Worm (Caenorhabditis elegans) whole organism, L4 larva: Measurements from ENCODE around the gene cuc-1.

Source experiments
- F49E8.2 ChIP-seq: sonication (generic microtip); optimal IDR thresholded peaks from 2 replicates; lab custom pipeline; 2016; ENCODE audit warnings: missing compliant biosample characterization, mild to moderate bottlenecking, missing genetic modification characterization, borderline replicate concordance
- R02D3.7 ChIP-seq: fragments of 150-350 bp; sonication (generic microtip); optimal IDR thresholded peaks from 3 replicates; lab custom pipeline; 2014; ENCODE audit warnings: missing biosample characterization, missing genetic modification characterization
- T20F7.1 ChIP-seq: fragments of 200-800 bp; sonication (Bioruptor generic); optimal IDR thresholded peaks from 2 replicates; lab custom pipeline; 2018; ENCODE audit warnings: mild to moderate bottlenecking, missing genetic modification characterization, missing compliant biosample characterization
- T26A8.4 ChIP-seq: fragments of 200-800 bp; sonication (Bioruptor generic); IDR thresholded peaks from 2 replicates; pipeline ENCODE4 v1.3.6; 2022; ENCODE audit warnings: missing genetic modification characterization, missing compliant biosample characterization
- Y105C5A.15 ChIP-seq: fragments of 200-800 bp; sonication (Bioruptor generic); IDR thresholded peaks from 2 replicates; pipeline ENCODE4 v1.3.6; 2022; ENCODE audit warnings: missing genetic modification characterization, missing compliant biosample characterization
- Y48G9A.11 ChIP-seq: fragments of 200-800 bp; sonication (Bioruptor generic); IDR thresholded peaks from 2 replicates; pipeline ENCODE4 v1.3.6; 2022; ENCODE audit warnings: missing genetic modification reagents, missing genetic modification characterization, missing compliant biosample characterization
- aly-2 ChIP-seq: sonication (generic microtip); optimal IDR thresholded peaks from 2 replicates; lab custom pipeline; 2018; ENCODE audit warnings: missing biosample characterization, missing genetic modification characterization
- arid-1 ChIP-seq: fragments of 200-800 bp; sonication (Bioruptor generic); conservative IDR thresholded peaks from 2 replicates; pipeline ENCODE4 v1.3.6; 2022; ENCODE audit warnings: missing genetic modification reagents, missing genetic modification characterization, missing compliant biosample characterization
- attf-4 ChIP-seq: sonication (generic microtip); optimal IDR thresholded peaks from 3 replicates; lab custom pipeline; 2017; ENCODE audit warnings: missing biosample characterization, missing genetic modification characterization
- ceh-44 ChIP-seq: fragments of 200-800 bp; sonication (Bioruptor generic); IDR thresholded peaks from 2 replicates; pipeline ENCODE4 v1.3.6; 2022; ENCODE audit warnings: missing genetic modification reagents, missing genetic modification characterization, missing compliant biosample characterization
- ceh-62 ChIP-seq: sonication (generic microtip); optimal IDR thresholded peaks from 2 replicates; lab custom pipeline; 2017; ENCODE audit warnings: missing biosample characterization, missing genetic modification characterization
- ces-1 ChIP-seq: fragments of 150-350 bp; sonication (generic microtip); optimal IDR thresholded peaks from 4 replicates; lab custom pipeline; 2014; ENCODE audit warnings: missing biosample characterization, missing genetic modification reagents, missing genetic modification characterization
- cey-2 ChIP-seq: sonication (generic microtip); optimal IDR thresholded peaks from 3 replicates; lab custom pipeline; 2017; ENCODE audit warnings: missing genetic modification characterization, mild to moderate bottlenecking, missing compliant biosample characterization, antibody characterized with exemption, borderline replicate concordance; ENCODE audit not compliant: insufficient read depth
- ctbp-1 ChIP-seq: fragments of 200-800 bp; sonication (Bioruptor generic); IDR thresholded peaks from 2 replicates; pipeline ENCODE4 v1.3.6; 2022; ENCODE audit warnings: missing genetic modification reagents, missing genetic modification characterization, missing compliant biosample characterization
- daf-12 ChIP-seq: fragments of 150-350 bp; optimal IDR thresholded peaks from 2 replicates; lab custom pipeline; 2014; ENCODE audit warnings: missing biosample characterization, missing genetic modification reagents, missing genetic modification characterization
- dmd-6 ChIP-seq: fragments of 200-800 bp; sonication (Bioruptor generic); IDR thresholded peaks from 2 replicates; pipeline ENCODE4 v1.3.6; 2022; ENCODE audit warnings: missing genetic modification reagents, missing genetic modification characterization, missing compliant biosample characterization
- dmd-9 ChIP-seq: fragments of 200-800 bp; sonication (Bioruptor generic); IDR thresholded peaks from 2 replicates; pipeline ENCODE4 v1.3.6; 2022; ENCODE audit warnings: missing genetic modification reagents, missing genetic modification characterization, missing compliant biosample characterization
- egl-27 ChIP-seq: sonication (generic microtip); optimal IDR thresholded peaks from 3 replicates; lab custom pipeline; 2017; ENCODE audit warnings: missing biosample characterization, missing genetic modification reagents, missing genetic modification characterization
- egl-43 ChIP-seq: fragments of 200-800 bp; sonication (Bioruptor generic); IDR thresholded peaks from 2 replicates; pipeline ENCODE4 v1.3.6; 2022; ENCODE audit warnings: missing genetic modification reagents, missing genetic modification characterization, missing compliant biosample characterization
- fkh-10 ChIP-seq: fragments of 150-350 bp; optimal IDR thresholded peaks from 2 replicates; lab custom pipeline; 2014; ENCODE audit warnings: missing biosample characterization, missing genetic modification reagents, missing genetic modification characterization
- hif-1 ChIP-seq, 2 experiments: sonication (generic microtip); optimal IDR thresholded peaks; 2 replicates each; lab custom pipeline; 2016 to 2017; ENCODE audit warnings: missing compliant biosample characterization in 2 of 2, missing genetic modification characterization in 2 of 2, missing genetic modification reagents in 2 of 2, missing genotype in 2 of 2, mild to moderate bottlenecking in 1 of 2
- hlh-11 ChIP-seq: fragments of 200-800 bp; sonication (Bioruptor generic); optimal IDR thresholded peaks from 2 replicates; lab custom pipeline; 2018; ENCODE audit warnings: mild to moderate bottlenecking, missing genetic modification characterization, missing compliant biosample characterization
- hlh-30 ChIP-seq: sonication (generic microtip); optimal IDR thresholded peaks from 2 replicates; lab custom pipeline; 2017; ENCODE audit warnings: antibody characterized with exemption, mild to moderate bottlenecking, missing genetic modification characterization, missing compliant biosample characterization; ENCODE audit not compliant: insufficient read depth
- jun-1 ChIP-seq: fragments of 150-350 bp; optimal IDR thresholded peaks from 2 replicates; lab custom pipeline; 2014; ENCODE audit warnings: missing biosample characterization, missing genetic modification reagents, missing genetic modification characterization
- lin-1 ChIP-seq: fragments of 200-800 bp; sonication (Bioruptor generic); IDR thresholded peaks from 2 replicates; pipeline ENCODE4 v1.3.6; 2022; ENCODE audit warnings: missing genetic modification reagents, missing genetic modification characterization, missing compliant biosample characterization
- lin-13 ChIP-seq: fragments of 150-350 bp; optimal IDR thresholded peaks from 2 replicates; lab custom pipeline; 2014; ENCODE audit warnings: missing biosample characterization, missing genetic modification reagents, missing genetic modification characterization
- lin-29 ChIP-seq: fragments of 200-800 bp; sonication (Bioruptor generic); IDR thresholded peaks from 2 replicates; pipeline ENCODE4 v1.3.6; 2022; ENCODE audit warnings: missing genetic modification reagents, missing genetic modification characterization, missing compliant biosample characterization
- madf-5 ChIP-seq, 2 experiments: fragments of 200-800 bp; sonication (Bioruptor generic); IDR thresholded peaks; 2 replicates each; pipeline ENCODE4 v1.3.6; 2022; ENCODE audit warnings: missing compliant biosample characterization in 2 of 2, missing genetic modification characterization in 2 of 2
- madf-9 ChIP-seq: fragments of 200-800 bp; sonication (Bioruptor generic); conservative IDR thresholded peaks from 2 replicates; pipeline ENCODE4 v1.3.6; 2022; ENCODE audit warnings: missing genetic modification reagents, missing genetic modification characterization, missing compliant biosample characterization
- mdl-1 ChIP-seq, 2 experiments: fragments of 150-350 bp in 1 of 2; sonication (generic microtip) in 1 of 2; optimal IDR thresholded peaks; 2 replicates each; lab custom pipeline; 2014 to 2017; ENCODE audit warnings: missing biosample characterization in 2 of 2, missing genetic modification characterization in 2 of 2
- mxl-2 ChIP-seq: fragments of 200-800 bp; sonication (Bioruptor generic); conservative IDR thresholded peaks from 2 replicates; pipeline ENCODE4 v1.3.6; 2022; ENCODE audit warnings: missing genetic modification reagents, missing genetic modification characterization, missing compliant biosample characterization
- nhr-237 ChIP-seq: sonication (generic microtip); optimal IDR thresholded peaks from 2 replicates; lab custom pipeline; 2017; ENCODE audit warnings: missing biosample characterization, missing genetic modification characterization
- nhr-25 ChIP-seq: sonication (generic microtip); optimal IDR thresholded peaks from 2 replicates; lab custom pipeline; 2017; ENCODE audit warnings: missing genetic modification characterization, mild to moderate bottlenecking, missing compliant biosample characterization, antibody characterized with exemption, moderate library complexity, borderline replicate concordance; ENCODE audit not compliant: insufficient read depth
- nhr-48 ChIP-seq: sonication (generic microtip); optimal IDR thresholded peaks from 2 replicates; lab custom pipeline; 2016; ENCODE audit warnings: mild to moderate bottlenecking, missing genetic modification characterization, missing compliant biosample characterization
- nhr-76 ChIP-seq: fragments of 150-350 bp; optimal IDR thresholded peaks from 2 replicates; lab custom pipeline; 2014; ENCODE audit warnings: missing biosample characterization, missing genetic modification characterization
- nhr-77 ChIP-seq: fragments of 150-350 bp; optimal IDR thresholded peaks from 2 replicates; lab custom pipeline; 2014; ENCODE audit warnings: missing biosample characterization, missing genetic modification characterization
- pqm-1 ChIP-seq: sonication (generic microtip); optimal IDR thresholded peaks from 2 replicates; lab custom pipeline; 2017; ENCODE audit warnings: missing biosample characterization, missing genetic modification characterization
- saeg-2 ChIP-seq: fragments of 200-800 bp; sonication (Bioruptor generic); IDR thresholded peaks from 2 replicates; pipeline ENCODE4 v1.3.6; 2022; ENCODE audit warnings: missing genetic modification reagents, missing genetic modification characterization, missing compliant biosample characterization
- skn-1 ChIP-seq: fragments of 150-350 bp; optimal IDR thresholded peaks from 2 replicates; lab custom pipeline; 2014; ENCODE audit warnings: missing biosample characterization, missing genetic modification characterization
- snpc-1.2 ChIP-seq: fragments of 200-800 bp; sonication (Bioruptor generic); IDR thresholded peaks from 2 replicates; pipeline ENCODE4 v1.3.6; 2022; ENCODE audit warnings: missing genetic modification reagents, missing genetic modification characterization, missing compliant biosample characterization
- spr-1 ChIP-seq: sonication (generic microtip); optimal IDR thresholded peaks from 2 replicates; lab custom pipeline; 2016; ENCODE audit warnings: mild to moderate bottlenecking, missing genetic modification characterization, missing compliant biosample characterization
- spr-3 ChIP-seq: fragments of 200-800 bp; sonication (Bioruptor generic); optimal IDR thresholded peaks from 2 replicates; lab custom pipeline; 2018; ENCODE audit warnings: mild to moderate bottlenecking, missing genetic modification characterization, missing compliant biosample characterization
- tra-1 ChIP-seq: fragments of 200-800 bp; sonication (Bioruptor generic); IDR thresholded peaks from 2 replicates; pipeline ENCODE4 v1.3.6; 2022; ENCODE audit warnings: missing genetic modification reagents, missing genetic modification characterization, missing compliant biosample characterization
- unc-39 ChIP-seq: sonication (generic microtip); optimal IDR thresholded peaks from 2 replicates; lab custom pipeline; 2017; ENCODE audit warnings: missing biosample characterization, missing genetic modification characterization
- unc-62 ChIP-seq, 3 experiments: fragments of 150-350 bp in 1 of 3; sonication (generic microtip); optimal IDR thresholded peaks in 2 of 3; peaks in 1 of 3; 1 replicate in 1 of 3; 2 replicates in 2 of 3; lab custom pipeline; 2014 to 2017; ENCODE audit warnings: missing biosample characterization in 3 of 3, missing genetic modification characterization in 3 of 3, missing genetic modification reagents in 3 of 3, missing genotype in 1 of 3
- vab-7 ChIP-seq: fragments of 200-800 bp; sonication (Bioruptor generic); IDR thresholded peaks from 2 replicates; pipeline ENCODE4 v1.3.6; 2022; ENCODE audit warnings: missing genetic modification reagents, missing genetic modification characterization, missing compliant biosample characterization
- zfp-3 ChIP-seq: fragments of 200-800 bp; sonication (Bioruptor generic); conservative IDR thresholded peaks from 2 replicates; pipeline ENCODE4 v1.3.6; 2022; ENCODE audit warnings: missing genetic modification reagents, missing genetic modification characterization, missing compliant biosample characterization
- zip-11 ChIP-seq: fragments of 200-800 bp; sonication (Bioruptor generic); IDR thresholded peaks from 2 replicates; pipeline ENCODE4 v1.3.6; 2022; ENCODE audit warnings: missing genetic modification characterization, missing compliant biosample characterization

Gene cuc-1

ce11 chrIII:7854494-7855184 lies 6.1 kb downstream of the cuc-1 start, which contains the start of gene rpl-35 (continued):
- peak; percentile 99 for TF ChIP-seq zfp-3
- TF ChIP-seq mxl-2 (GFP tag; lab: Robert Waterston, UW) = peak; percentile 89
- peak; percentile 69 for TF ChIP-seq R02D3.7 (tag; lab: Kevin White, UChicago)
- TF ChIP-seq saeg-2 = peak; percentile 97
- peak; percentile 92 to 96 for TF ChIP-seq hif-1 (tag; optimal IDR thresholded peaks at IDR 0.05; lab: Kevin White, UChicago)
- no peak for TF ChIP-seq ceh-62 (tag; lab: Kevin White, UChicago)
- TF ChIP-seq snpc-1.2 (GFP tag; lab: Robert Waterston, UW) = peak; percentile 96
- peak; percentile 99 for TF ChIP-seq lin-29 (GFP tag; lab: Robert Waterston, UW)
- peak; percentile 64 for TF ChIP-seq attf-4 (tag; lab: Kevin White, UChicago)
- peak; percentile 99 for TF ChIP-seq T26A8.4
- TF ChIP-seq dmd-6 (GFP tag; lab: Robert Waterston, UW) = peak; percentile 100
- peak; percentile 95 to 97 for TF ChIP-seq madf-5 (GFP tag; IDR thresholded peaks at IDR 0.05; lab: Robert Waterston, UW)
- peak; percentile 98 for TF ChIP-seq Y48G9A.11 (GFP tag; lab: Robert Waterston, UW)
- no peak for TF ChIP-seq egl-27
- TF ChIP-seq fkh-10 (GFP tag; lab: Kevin White, UChicago) = peak; percentile 99
- peak; percentile 95 for TF ChIP-seq aly-2 (tag; lab: Kevin White, UChicago)
- TF ChIP-seq nhr-76 (tag; lab: Kevin White, UChicago) = peak; percentile 86
- TF ChIP-seq ces-1 (GFP tag; lab: Kevin White, UChicago) = peak; percentile 97
- peak; percentile 97 for TF ChIP-seq jun-1
- TF ChIP-seq ceh-44 (GFP tag; lab: Robert Waterston, UW) = peak; percentile 88
- TF ChIP-seq mdl-1 (tag; optimal IDR thresholded peaks at IDR 0.05; lab: Kevin White, UChicago) = peak; percentile 40 to 95
- TF ChIP-seq dmd-9 = peak; percentile 99
- peak; percentile 98 for TF ChIP-seq nhr-25
- peak; percentile 99 for TF ChIP-seq vab-7 (GFP tag; lab: Robert Waterston, UW)
- peak; percentile 99 for TF ChIP-seq hlh-11 (tag; lab: Kevin White, UChicago)
- TF ChIP-seq cey-2 = peak; percentile 88
- peak; percentile 99 for TF ChIP-seq arid-1
- peak; percentile 85 for TF ChIP-seq nhr-237 (tag; lab: Kevin White, UChicago)
- TF ChIP-seq skn-1 (tag; lab: Kevin White, UChicago) = peak; percentile 94
- TF ChIP-seq unc-39 = no peak
- TF ChIP-seq pqm-1 (tag; lab: Kevin White, UChicago) = peak; percentile 87
- peak; percentile 100 for TF ChIP-seq tra-1
- peak; percentile 99 for TF ChIP-seq nhr-77 (tag; lab: Kevin White, UChicago)
- TF ChIP-seq egl-43 (GFP tag; lab: Robert Waterston, UW) = peak; percentile 99
- peak; percentile 97 for TF ChIP-seq hlh-30
- peak; percentile 98 for TF ChIP-seq spr-1
- peak; percentile 99 for TF ChIP-seq lin-1
- peak; percentile 99 for TF ChIP-seq ctbp-1 (GFP tag; lab: Robert Waterston, UW)
- peak; percentile 95 for TF ChIP-seq Y105C5A.15 (GFP tag; lab: Robert Waterston, UW)
- peak; percentile 96 for TF ChIP-seq nhr-48 (tag; lab: Kevin White, UChicago)
- TF ChIP-seq T20F7.1 (GFP tag; lab: Kevin White, UChicago) = peak; percentile 99
- peak; percentile 97 for TF ChIP-seq spr-3 (GFP tag; lab: Kevin White, UChicago)
- TF ChIP-seq daf-12 (tag; lab: Kevin White, UChicago) = no peak
- TF ChIP-seq zip-11 (GFP tag; lab: Robert Waterston, UW) = peak; percentile 86; the same call in 1 of the 2 replicates
- TF ChIP-seq madf-9 (GFP tag; lab: Robert Waterston, UW) = peak; percentile 99
- peak; percentile 99 for TF ChIP-seq lin-13
- peak in 1 of 2 experiments; percentile 100 for TF ChIP-seq unc-62 (GFP tag; optimal IDR thresholded peaks at IDR 0.05 in 1 of 2; lab: Kevin White, UChicago)
- TF ChIP-seq unc-62 (tag; optimal IDR thresholded peaks at IDR 0.05; lab: Kevin White, UChicago) = peak; percentile 32
- TF ChIP-seq F49E8.2 (tag; lab: Kevin White, UChicago) = peak; percentile 98
